Worm (Caenorhabditis elegans) whole organism, L1 larva: ENCODE results near the gene K01G5.8.

ENCODE experiments used
- C04F5.9 ChIP-seq: sonication (generic microtip); optimal IDR thresholded peaks from 2 replicates; lab custom pipeline; 2016; ENCODE audit warnings: missing genetic modification characterization, missing compliant biosample characterization
- C16A3.4 ChIP-seq: fragments of 150-350 bp; optimal IDR thresholded peaks from 2 replicates; lab custom pipeline; 2014; ENCODE audit warnings: missing biosample characterization, missing genetic modification characterization
- Y116A8C.19 ChIP-seq: sonication (generic microtip); optimal IDR thresholded peaks from 2 replicates; lab custom pipeline; 2016; ENCODE audit warnings: missing compliant biosample characterization, missing genetic modification characterization, borderline replicate concordance
- aha-1 ChIP-seq: fragments of 150-350 bp; optimal IDR thresholded peaks from 2 replicates; lab custom pipeline; 2014; ENCODE audit warnings: missing biosample characterization, missing genetic modification characterization
- alr-1 ChIP-seq: fragments of 200-800 bp; sonication (Bioruptor generic); optimal IDR thresholded peaks from 2 replicates; lab custom pipeline; 2018; ENCODE audit warnings: borderline replicate concordance, mild to moderate bottlenecking, missing genetic modification characterization, missing compliant biosample characterization
- ceh-63 ChIP-seq: fragments of 200-800 bp; sonication (Bioruptor generic); optimal IDR thresholded peaks from 2 replicates; lab custom pipeline; 2018; ENCODE audit warnings: mild to moderate bottlenecking, missing genetic modification characterization, missing compliant biosample characterization
- ceh-8 ChIP-seq: fragments of 200-800 bp; sonication (Bioruptor generic); optimal IDR thresholded peaks from 2 replicates; lab custom pipeline; 2018; ENCODE audit warnings: mild to moderate bottlenecking, missing genetic modification characterization, moderate library complexity, missing compliant biosample characterization
- ceh-82 ChIP-seq, 3 experiments: fragments of 150-350 bp in 1 of 3; sonication (generic microtip) in 2 of 3; optimal IDR thresholded peaks; 2 replicates each; lab custom pipeline; 2014 to 2017; ENCODE audit warnings: missing biosample characterization in 3 of 3, missing genetic modification characterization in 3 of 3
- ces-1 ChIP-seq: fragments of 150-350 bp; optimal IDR thresholded peaks from 2 replicates; lab custom pipeline; 2014; ENCODE audit warnings: missing biosample characterization, missing genetic modification reagents, missing genetic modification characterization
- dpl-1 ChIP-seq, 3 experiments: fragments of 150-350 bp in 2 of 3; sonication (generic microtip) in 1 of 3; optimal IDR thresholded peaks; 2 replicates each; lab custom pipeline; 2014 to 2017; ENCODE audit warnings: missing biosample characterization in 3 of 3, missing genetic modification characterization in 3 of 3, missing genetic modification reagents in 3 of 3
- efl-1 ChIP-seq, 4 experiments: fragments of 150-350 bp; optimal IDR thresholded peaks in 3 of 4; peaks in 1 of 4; 1 replicate in 1 of 4; 2 replicates in 3 of 4; lab custom pipeline; 2014; ENCODE audit warnings: missing biosample characterization in 2 of 4, missing genetic modification characterization in 2 of 4, missing genetic modification reagents in 2 of 4
- elt-3 ChIP-seq, 6 experiments: fragments of 150-350 bp in 1 of 6; sonication (generic microtip); optimal IDR thresholded peaks; 2 replicates each; lab custom pipeline; 2017 to 2018; ENCODE audit warnings: missing biosample characterization in 6 of 6, missing genetic modification characterization in 6 of 6, inconsistent platforms in 1 of 6
- ets-5 ChIP-seq: fragments of 200-800 bp; sonication (Bioruptor generic); IDR thresholded peaks from 2 replicates; pipeline ENCODE4 v1.3.6; 2022; ENCODE audit warnings: missing genetic modification characterization, missing compliant biosample characterization
- fkh-10 ChIP-seq: sonication (generic microtip); optimal IDR thresholded peaks from 2 replicates; lab custom pipeline; 2017; ENCODE audit warnings: missing biosample characterization, missing genetic modification reagents, missing genetic modification characterization
- fkh-8 ChIP-seq: sonication (generic microtip); optimal IDR thresholded peaks from 2 replicates; lab custom pipeline; 2016; ENCODE audit warnings: mild to moderate bottlenecking, missing genetic modification characterization, missing compliant biosample characterization
- fos-1 ChIP-seq: fragments of 150-350 bp; optimal IDR thresholded peaks from 2 replicates; lab custom pipeline; 2014; ENCODE audit warnings: missing biosample characterization, missing genetic modification characterization
- grh-1 ChIP-seq: fragments of 200-800 bp; sonication (Bioruptor generic); IDR thresholded peaks from 2 replicates; pipeline ENCODE4 v1.3.6; 2022; ENCODE audit warnings: missing genetic modification reagents, missing genetic modification characterization, missing compliant biosample characterization
- hlh-17 ChIP-seq: fragments of 200-800 bp; sonication (Bioruptor generic); optimal IDR thresholded peaks from 2 replicates; lab custom pipeline; 2018; ENCODE audit warnings: missing genetic modification characterization, mild to moderate bottlenecking, missing compliant biosample characterization, moderate library complexity, borderline replicate concordance
- hlh-4 ChIP-seq: sonication (generic microtip); optimal IDR thresholded peaks from 2 replicates; lab custom pipeline; 2016; ENCODE audit warnings: mild to moderate bottlenecking, missing genetic modification characterization, missing compliant biosample characterization
- jun-1 ChIP-seq: fragments of 150-350 bp; optimal IDR thresholded peaks from 2 replicates; lab custom pipeline; 2014; ENCODE audit warnings: missing biosample characterization, missing genetic modification reagents, missing genetic modification characterization
- lin-13 ChIP-seq: fragments of 150-350 bp; optimal IDR thresholded peaks from 2 replicates; lab custom pipeline; 2014; ENCODE audit warnings: missing biosample characterization, missing genetic modification reagents, missing genetic modification characterization
- lin-14 ChIP-seq: fragments of 200-800 bp; sonication (Bioruptor generic); optimal IDR thresholded peaks from 2 replicates; lab custom pipeline; 2018; ENCODE audit warnings: mild to moderate bottlenecking, missing genetic modification characterization, moderate library complexity, missing compliant biosample characterization
- lin-15B ChIP-seq: fragments of 150-350 bp; sonication (generic microtip); optimal IDR thresholded peaks from 3 replicates; lab custom pipeline; 2014; ENCODE audit warnings: missing biosample characterization, missing genetic modification characterization
- lin-35 ChIP-seq, 2 experiments: fragments of 150-350 bp; optimal IDR thresholded peaks; 2 replicates each; lab custom pipeline; 2014; ENCODE audit warnings: missing biosample characterization in 2 of 2, missing genetic modification characterization in 2 of 2, missing genetic modification reagents in 2 of 2
- lin-39 ChIP-seq: fragments of 150-350 bp; optimal IDR thresholded peaks from 2 replicates; lab custom pipeline; 2014; ENCODE audit warnings: missing biosample characterization, missing genetic modification reagents, missing genetic modification characterization
- mab-9 ChIP-seq: fragments of 200-800 bp; sonication (Bioruptor generic); IDR thresholded peaks from 2 replicates; pipeline ENCODE4 v1.3.6; 2022; ENCODE audit warnings: missing genetic modification reagents, missing genetic modification characterization, missing compliant biosample characterization
- mdl-1 ChIP-seq, 2 experiments: fragments of 150-350 bp; optimal IDR thresholded peaks; 2 replicates each; lab custom pipeline; 2014 to 2017; ENCODE audit warnings: missing biosample characterization in 2 of 2, missing genetic modification characterization in 2 of 2, inconsistent platforms in 1 of 2
- mef-2 ChIP-seq: fragments of 150-350 bp; optimal IDR thresholded peaks from 2 replicates; lab custom pipeline; 2014; ENCODE audit warnings: missing biosample characterization, missing genetic modification characterization
- nhr-11 ChIP-seq: fragments of 150-350 bp; optimal IDR thresholded peaks from 2 replicates; lab custom pipeline; 2014; ENCODE audit warnings: missing biosample characterization, missing genetic modification characterization
- nhr-20 ChIP-seq: sonication (generic microtip); optimal IDR thresholded peaks from 2 replicates; lab custom pipeline; 2016; ENCODE audit warnings: mild to moderate bottlenecking, missing genetic modification characterization, missing compliant biosample characterization
- nhr-237 ChIP-seq: fragments of 150-350 bp; optimal IDR thresholded peaks from 2 replicates; lab custom pipeline; 2014; ENCODE audit warnings: missing biosample characterization, missing genetic modification characterization
- nhr-71 ChIP-seq: sonication (generic microtip); optimal IDR thresholded peaks from 2 replicates; lab custom pipeline; 2016; ENCODE audit warnings: mild to moderate bottlenecking, missing genetic modification characterization, moderate library complexity, missing compliant biosample characterization
- nhr-76 ChIP-seq: sonication (generic microtip); optimal IDR thresholded peaks from 2 replicates; lab custom pipeline; 2017; ENCODE audit warnings: missing biosample characterization, missing genetic modification characterization
- pax-3 ChIP-seq: fragments of 200-800 bp; sonication (Bioruptor generic); optimal IDR thresholded peaks from 2 replicates; lab custom pipeline; 2018; ENCODE audit warnings: mild to moderate bottlenecking, missing genetic modification characterization, moderate library complexity, missing compliant biosample characterization
- rnt-1 ChIP-seq: sonication (generic microtip); optimal IDR thresholded peaks from 2 replicates; lab custom pipeline; 2016; ENCODE audit warnings: mild to moderate bottlenecking, missing genetic modification characterization, moderate library complexity, missing compliant biosample characterization
- skn-1 ChIP-seq: fragments of 150-350 bp; optimal IDR thresholded peaks from 2 replicates; lab custom pipeline; 2014; ENCODE audit warnings: missing biosample characterization, missing genetic modification characterization
- snpc-4 ChIP-seq: fragments of 150-350 bp; optimal IDR thresholded peaks from 2 replicates; lab custom pipeline; 2014; ENCODE audit warnings: missing biosample characterization, missing genetic modification characterization
- snu-23 ChIP-seq: sonication (generic microtip); optimal IDR thresholded peaks from 2 replicates; lab custom pipeline; 2016; ENCODE audit warnings: missing genetic modification characterization, missing compliant biosample characterization
- sup-37 ChIP-seq: fragments of 200-800 bp; sonication (Bioruptor generic); optimal IDR thresholded peaks from 2 replicates; lab custom pipeline; 2018; ENCODE audit warnings: mild to moderate bottlenecking, missing genetic modification characterization, missing compliant biosample characterization
- tbx-2 ChIP-seq: sonication (generic microtip); optimal IDR thresholded peaks from 2 replicates; lab custom pipeline; 2016; ENCODE audit warnings: missing genetic modification characterization, missing compliant biosample characterization
- unc-62 ChIP-seq: fragments of 150-350 bp; optimal IDR thresholded peaks from 2 replicates; lab custom pipeline; 2014; ENCODE audit warnings: missing biosample characterization, missing genetic modification reagents, missing genetic modification characterization
- unc-86 ChIP-seq: sonication (generic microtip); optimal IDR thresholded peaks from 2 replicates; lab custom pipeline; 2016; ENCODE audit warnings: missing genetic modification characterization, missing compliant biosample characterization
- zip-4 ChIP-seq: fragments of 200-800 bp; sonication (Bioruptor generic); optimal IDR thresholded peaks from 2 replicates; lab custom pipeline; 2018; ENCODE audit warnings: mild to moderate bottlenecking, missing genetic modification characterization, moderate library complexity, missing compliant biosample characterization
- ztf-4 ChIP-seq: fragments of 150-350 bp; optimal IDR thresholded peaks from 2 replicates; lab custom pipeline; 2014; ENCODE audit warnings: missing biosample characterization, missing genetic modification characterization

K01G5.8 gene

ce11 chrIII:10706972-10707438 lies 33.6 kb downstream of the K01G5.8 start, which contains the start of the genes Y39A1A.21 and Y39A1A.22 (continued):
- TF ChIP-seq mdl-1 (tag; optimal IDR thresholded peaks at IDR 0.05; lab: Kevin White, UChicago) (peak in 1 of 2 experiments; percentile 66), ceh-63 (no peak), nhr-237 (tag; lab: Kevin White, UChicago) (no peak), dpl-1 (GFP tag; optimal IDR thresholded peaks at IDR 0.05; lab: Kevin White, UChicago) (peak; percentile 79 to 85 (median 82)), rnt-1 (peak; percentile 92), ets-5 (GFP tag; lab: Robert Waterston, UW) (no peak), C04F5.9 (tag; lab: Kevin White, UChicago) (peak; percentile 28), alr-1 (tag; lab: Kevin White, UChicago) (no peak), skn-1 (tag; lab: Kevin White, UChicago) (peak; percentile 53), snpc-4 (tag; lab: Kevin White, UChicago) (peak; percentile 79), sup-37 (GFP tag; lab: Kevin White, UChicago) (peak; percentile 70), ces-1 (GFP tag; lab: Kevin White, UChicago) (no peak), pax-3 (tag; lab: Kevin White, UChicago) (peak; percentile 49), nhr-11 (tag; lab: Kevin White, UChicago) (peak; percentile 35), hlh-17 (GFP tag; lab: Kevin White, UChicago) (no peak), aha-1 (peak; percentile 43), snu-23 (GFP tag; lab: Kevin White, UChicago) (peak; percentile 90), ztf-4 (tag; lab: Kevin White, UChicago) (peak; percentile 66), nhr-76 (no peak), nhr-20 (tag; lab: Kevin White, UChicago) (peak; percentile 78), lin-13 (GFP tag; lab: Kevin White, UChicago) (peak; percentile 86), Y116A8C.19 (no peak), fkh-8 (tag; lab: Kevin White, UChicago) (peak; percentile 80), lin-15B (peak; percentile 69), unc-86 (peak; percentile 82), tbx-2 (tag; lab: Kevin White, UChicago) (peak; percentile 87), C16A3.4 (peak; percentile 71), jun-1 (peak; percentile 81), lin-39 (tag; lab: Kevin White, UChicago) (peak; percentile 85), zip-4 (peak; percentile 76), unc-62 (GFP tag; lab: Kevin White, UChicago) (no peak), nhr-71 (tag; lab: Kevin White, UChicago) (peak; percentile 89)
- TF ChIP-seq, all 84 proteins: peak for 55

- TF ChIP-seq lin-39 (tag; lab: Kevin White, UChicago) (no peak), ceh-82 (tag; optimal IDR thresholded peaks at IDR 0.05; lab: Kevin White, UChicago) (no peak), grh-1 (GFP tag; lab: Robert Waterston, UW) (no peak), lin-14 (GFP tag; lab: Kevin White, UChicago) (no peak), jun-1 (no peak), lin-35 (GFP tag; optimal IDR thresholded peaks at IDR 0.05; lab: Kevin White, UChicago) (no peak), hlh-4 (tag; lab: Kevin White, UChicago) (no peak), ceh-8 (GFP tag; lab: Kevin White, UChicago) (no peak), fos-1 (tag; lab: Kevin White, UChicago) (no peak), fkh-10 (GFP tag; lab: Kevin White, UChicago) (no peak), mab-9 (GFP tag; lab: Robert Waterston, UW) (no peak), efl-1 (optimal IDR thresholded peaks at IDR 0.05; lab: Kevin White, UChicago) (no peak), efl-1 (GFP tag; optimal IDR thresholded peaks at IDR 0.05 in 1 of 2; lab: Kevin White, UChicago) (no peak), mef-2 (no peak), elt-3 (tag; optimal IDR thresholded peaks at IDR 0.05; lab: Kevin White, UChicago) (no peak), ces-1 (GFP tag; lab: Kevin White, UChicago) (no peak)
Measured at ce11 chrIII:10706481-10706880, 34.1 kb downstream of the K01G5.8 start.
